Worm (Caenorhabditis elegans) whole organism, L2 larva: ENCODE measurements around the gene lin-29.

Experiments used
- C34F6.9 ChIP-seq: fragments of 150-350 bp; optimal IDR thresholded peaks from 2 replicates; lab custom pipeline; 2014; ENCODE audit warnings: missing biosample characterization, missing genetic modification characterization
- F13H6.1 ChIP-seq: sonication (generic microtip); optimal IDR thresholded peaks from 2 replicates; lab custom pipeline; 2016; ENCODE audit warnings: missing genetic modification characterization, missing compliant biosample characterization
- R02D3.7 ChIP-seq: fragments of 150-350 bp; optimal IDR thresholded peaks from 2 replicates; lab custom pipeline; 2014; ENCODE audit warnings: missing biosample characterization, missing genetic modification characterization
- Y55F3AM.14 ChIP-seq: fragments of 200-800 bp; sonication (Bioruptor generic); optimal IDR thresholded peaks from 2 replicates; lab custom pipeline; 2018; ENCODE audit warnings: mild to moderate bottlenecking, missing genetic modification characterization, missing compliant biosample characterization
- ZK546.5 ChIP-seq: sonication (generic microtip); optimal IDR thresholded peaks from 2 replicates; lab custom pipeline; 2017; ENCODE audit warnings: missing biosample characterization, missing genetic modification characterization
- alr-1 ChIP-seq: fragments of 150-350 bp; optimal IDR thresholded peaks from 2 replicates; lab custom pipeline; 2014; ENCODE audit warnings: missing biosample characterization, missing genetic modification characterization
- aly-2 ChIP-seq: fragments of 150-350 bp; optimal IDR thresholded peaks from 2 replicates; lab custom pipeline; 2014; ENCODE audit warnings: missing biosample characterization, missing genetic modification characterization
- ama-1 ChIP-seq: fragments of 150-350 bp; optimal IDR thresholded peaks from 2 replicates; lab custom pipeline; 2018; ENCODE audit warnings: inconsistent platforms
- blmp-1 ChIP-seq: sonication (generic microtip); optimal IDR thresholded peaks from 2 replicates; lab custom pipeline; 2017; ENCODE audit warnings: missing genetic modification characterization, mild to moderate bottlenecking, missing compliant biosample characterization, antibody characterized with exemption, moderate library complexity; ENCODE audit not compliant: insufficient read depth
- ceh-16 ChIP-seq: fragments of 150-350 bp; optimal IDR thresholded peaks from 2 replicates; lab custom pipeline; 2014; ENCODE audit warnings: missing biosample characterization, missing genetic modification characterization
- ceh-82 ChIP-seq: fragments of 150-350 bp; optimal IDR thresholded peaks from 2 replicates; lab custom pipeline; 2014; ENCODE audit warnings: missing biosample characterization, missing genetic modification characterization
- crh-2 ChIP-seq: sonication (generic microtip); optimal IDR thresholded peaks from 2 replicates; lab custom pipeline; 2017; ENCODE audit warnings: missing biosample characterization, missing genetic modification characterization
- dmd-4 ChIP-seq: sonication (generic microtip); optimal IDR thresholded peaks from 2 replicates; lab custom pipeline; 2017; ENCODE audit warnings: missing biosample characterization, missing genetic modification characterization
- egl-27 ChIP-seq: sonication (generic microtip); optimal IDR thresholded peaks from 3 replicates; lab custom pipeline; 2017; ENCODE audit warnings: missing biosample characterization, missing genetic modification reagents, missing genetic modification characterization
- elt-1 ChIP-seq: fragments of 150-350 bp; optimal IDR thresholded peaks from 2 replicates; lab custom pipeline; 2014; ENCODE audit warnings: missing biosample characterization, missing genetic modification characterization
- elt-3 ChIP-seq: sonication (generic microtip); optimal IDR thresholded peaks from 2 replicates; lab custom pipeline; 2017; ENCODE audit warnings: missing biosample characterization, missing genetic modification characterization
- fos-1 ChIP-seq: fragments of 150-350 bp; optimal IDR thresholded peaks from 2 replicates; lab custom pipeline; 2014; ENCODE audit warnings: missing biosample characterization, missing genetic modification characterization
- gmeb-1 ChIP-seq: fragments of 150-350 bp; optimal IDR thresholded peaks from 2 replicates; lab custom pipeline; 2014; ENCODE audit warnings: missing biosample characterization, missing genetic modification characterization
- lin-11 ChIP-seq: fragments of 150-350 bp; sonication (generic microtip); optimal IDR thresholded peaks from 2 replicates; lab custom pipeline; 2014; ENCODE audit warnings: missing biosample characterization, missing genetic modification characterization, inconsistent platforms, mixed read lengths
- lin-13 ChIP-seq: fragments of 150-350 bp; optimal IDR thresholded peaks from 2 replicates; lab custom pipeline; 2014; ENCODE audit warnings: missing biosample characterization, missing genetic modification reagents, missing genetic modification characterization
- lin-39 ChIP-seq: fragments of 150-350 bp; optimal IDR thresholded peaks from 2 replicates; lab custom pipeline; 2014; ENCODE audit warnings: missing biosample characterization, missing genetic modification reagents, missing genetic modification characterization
- lsy-2 ChIP-seq, 2 experiments: fragments of 150-350 bp in 1 of 2; sonication (generic microtip) in 1 of 2; optimal IDR thresholded peaks; 2 replicates each; lab custom pipeline; 2014 to 2017; ENCODE audit warnings: missing biosample characterization in 2 of 2, missing genetic modification characterization in 2 of 2
- mab-5 ChIP-seq: fragments of 150-350 bp; optimal IDR thresholded peaks from 2 replicates; lab custom pipeline; 2014; ENCODE audit warnings: missing biosample characterization, missing genetic modification characterization
- mbf-1 ChIP-seq: sonication (generic microtip); optimal IDR thresholded peaks from 2 replicates; lab custom pipeline; 2017; ENCODE audit warnings: missing biosample characterization, missing genetic modification characterization
- mdl-1 ChIP-seq, 2 experiments: fragments of 150-350 bp in 1 of 2; sonication (generic microtip) in 1 of 2; optimal IDR thresholded peaks; 2 replicates each; lab custom pipeline; 2017; ENCODE audit warnings: missing biosample characterization in 2 of 2, missing genetic modification characterization in 2 of 2
- nhr-10 ChIP-seq: sonication (generic microtip); optimal IDR thresholded peaks from 2 replicates; lab custom pipeline; 2017; ENCODE audit warnings: missing biosample characterization, missing genetic modification characterization
- nhr-11 ChIP-seq: fragments of 150-350 bp; optimal IDR thresholded peaks from 2 replicates; lab custom pipeline; 2014; ENCODE audit warnings: missing biosample characterization, missing genetic modification characterization
- nhr-12 ChIP-seq: fragments of 150-350 bp; optimal IDR thresholded peaks from 2 replicates; lab custom pipeline; 2014; ENCODE audit warnings: missing biosample characterization, missing genetic modification characterization
- nhr-129 ChIP-seq: fragments of 150-350 bp; optimal IDR thresholded peaks from 2 replicates; lab custom pipeline; 2014; ENCODE audit warnings: missing biosample characterization, missing genetic modification characterization
- nhr-21 ChIP-seq: fragments of 150-350 bp; optimal IDR thresholded peaks from 2 replicates; lab custom pipeline; 2014; ENCODE audit warnings: missing biosample characterization, missing genetic modification characterization
- nhr-23 ChIP-seq: fragments of 150-350 bp; optimal IDR thresholded peaks from 2 replicates; lab custom pipeline; 2014; ENCODE audit warnings: missing biosample characterization, missing genetic modification reagents, missing genetic modification characterization
- nhr-237 ChIP-seq: fragments of 150-350 bp; optimal IDR thresholded peaks from 2 replicates; lab custom pipeline; 2014; ENCODE audit warnings: missing biosample characterization, missing genetic modification characterization
- nhr-25 ChIP-seq: fragments of 150-350 bp; sonication (generic microtip); optimal IDR thresholded peaks from 3 replicates; lab custom pipeline; 2014; ENCODE audit warnings: missing biosample characterization, missing genetic modification characterization
- nhr-6 ChIP-seq: fragments of 150-350 bp; optimal IDR thresholded peaks from 2 replicates; lab custom pipeline; 2014; ENCODE audit warnings: missing biosample characterization, missing genetic modification characterization
- nhr-77 ChIP-seq: fragments of 150-350 bp; optimal IDR thresholded peaks from 2 replicates; lab custom pipeline; 2014; ENCODE audit warnings: missing biosample characterization, missing genetic modification characterization
- peb-1 ChIP-seq: fragments of 150-350 bp; optimal IDR thresholded peaks from 2 replicates; lab custom pipeline; 2014; ENCODE audit warnings: missing biosample characterization, missing genetic modification characterization
- sem-4 ChIP-seq: fragments of 150-350 bp; optimal IDR thresholded peaks from 2 replicates; lab custom pipeline; 2014; ENCODE audit warnings: missing biosample characterization, missing genetic modification reagents, missing genetic modification characterization
- skn-1 ChIP-seq: sonication (generic microtip); optimal IDR thresholded peaks from 2 replicates; lab custom pipeline; 2017; ENCODE audit warnings: missing biosample characterization, missing genetic modification characterization
- sma-3 ChIP-seq: sonication (generic microtip); optimal IDR thresholded peaks from 2 replicates; lab custom pipeline; 2016; ENCODE audit warnings: missing genetic modification reagents, missing genetic modification characterization, missing compliant biosample characterization
- sma-9 ChIP-seq, 2 experiments: fragments of 150-350 bp in 1 of 2; sonication (generic microtip) in 1 of 2; optimal IDR thresholded peaks; 2 replicates each; lab custom pipeline; 2014 to 2016; ENCODE audit warnings: missing genetic modification characterization in 2 of 2, mild to moderate bottlenecking in 1 of 2, missing biosample characterization in 1 of 2, missing compliant biosample characterization in 1 of 2, missing genetic modification reagents in 1 of 2, moderate library complexity in 1 of 2
- snpc-4 ChIP-seq: fragments of 150-350 bp; optimal IDR thresholded peaks from 2 replicates; lab custom pipeline; 2014; ENCODE audit warnings: missing biosample characterization, missing genetic modification characterization
- unc-39 ChIP-seq: fragments of 150-350 bp; optimal IDR thresholded peaks from 2 replicates; lab custom pipeline; 2014; ENCODE audit warnings: missing biosample characterization, missing genetic modification characterization
- unc-55 ChIP-seq: fragments of 150-350 bp; sonication (generic microtip); optimal IDR thresholded peaks from 3 replicates; lab custom pipeline; 2014; ENCODE audit warnings: missing biosample characterization, missing genetic modification reagents, missing genetic modification characterization
- unc-62 ChIP-seq: fragments of 150-350 bp; optimal IDR thresholded peaks from 2 replicates; lab custom pipeline; 2014; ENCODE audit warnings: missing biosample characterization, missing genetic modification reagents, missing genetic modification characterization
- zag-1 ChIP-seq: fragments of 150-350 bp; optimal IDR thresholded peaks from 2 replicates; lab custom pipeline; 2014; ENCODE audit warnings: missing biosample characterization, missing genetic modification characterization
- ztf-1 ChIP-seq: fragments of 200-800 bp; sonication (Bioruptor generic); conservative IDR thresholded peaks from 2 replicates; pipeline ENCODE4 v1.3.6; 2022; ENCODE audit warnings: missing genetic modification characterization, missing compliant biosample characterization
- ztf-11 ChIP-seq: sonication (generic microtip); optimal IDR thresholded peaks from 2 replicates; lab custom pipeline; 2017; ENCODE audit warnings: missing biosample characterization, missing genetic modification characterization
- ztf-4 ChIP-seq: fragments of 150-350 bp; optimal IDR thresholded peaks from 2 replicates; lab custom pipeline; 2014; ENCODE audit warnings: missing biosample characterization, missing genetic modification characterization

Gene lin-29

ce11 chrII:11967507-11968127 lies 32.5 kb upstream of the lin-29 start, which contains the start of gene W03C9.5:
Gene W03C9.5 (minus strand): TSS chrII:11967544.
- TF ChIP-seq egl-27, result peak; percentile 88
- peak; percentile 74 for TF ChIP-seq ZK546.5 (tag; lab: Kevin White, UChicago)
- peak; percentile 96 for TF ChIP-seq crh-2 (tag; lab: Kevin White, UChicago)
- peak; percentile 73 for TF ChIP-seq sem-4
- TF ChIP-seq elt-1, result no peak
- TF ChIP-seq snpc-4 (tag; lab: Kevin White, UChicago), result peak; percentile 70
- no peak for TF ChIP-seq peb-1
- no peak for TF ChIP-seq unc-62 (GFP tag; lab: Kevin White, UChicago)
- peak; percentile 96 for TF ChIP-seq fos-1 (tag; lab: Kevin White, UChicago)
- TF ChIP-seq ztf-4 (tag; lab: Kevin White, UChicago), result peak; percentile 81
- TF ChIP-seq elt-3, result no peak
- TF ChIP-seq sma-3, result peak; percentile 96
- peak; percentile 87 for TF ChIP-seq lin-11
- TF ChIP-seq lsy-2 (tag; optimal IDR thresholded peaks at IDR 0.05; lab: Kevin White, UChicago), result peak; percentile 72 to 94
- peak; percentile 66 for TF ChIP-seq nhr-77
- peak; percentile 87 for TF ChIP-seq sma-9 (GFP tag; optimal IDR thresholded peaks at IDR 0.05; lab: Kevin White, UChicago)
- TF ChIP-seq sma-9 (tag; optimal IDR thresholded peaks at IDR 0.05; lab: Kevin White, UChicago), result no peak
- peak; percentile 64 for TF ChIP-seq ceh-82
- no peak for TF ChIP-seq ztf-1
- TF ChIP-seq gmeb-1 (tag; lab: Kevin White, UChicago), result peak; percentile 88
- peak; percentile 92 for TF ChIP-seq F13H6.1
- TF ChIP-seq mbf-1 (tag; lab: Kevin White, UChicago), result no peak
- TF ChIP-seq alr-1, result no peak
- no peak for TF ChIP-seq nhr-12
- peak; percentile 10 for TF ChIP-seq nhr-237 (tag; lab: Kevin White, UChicago)
- peak; percentile 43 for TF ChIP-seq nhr-10 (tag; lab: Kevin White, UChicago)
- TF ChIP-seq mdl-1 (tag; optimal IDR thresholded peaks at IDR 0.05; lab: Kevin White, UChicago), result peak; percentile 65 to 95
- TF ChIP-seq lin-13 (GFP tag; lab: Kevin White, UChicago), result peak; percentile 96
- no peak for TF ChIP-seq ceh-16 (tag; lab: Kevin White, UChicago)
- peak; percentile 79 for TF ChIP-seq nhr-6 (tag; lab: Kevin White, UChicago)
- peak; percentile 80 for TF ChIP-seq blmp-1 (tag; lab: Kevin White, UChicago)
- TF ChIP-seq nhr-21 (tag; lab: Kevin White, UChicago), result peak; percentile 78
- TF ChIP-seq C34F6.9, result peak; percentile 99
- no peak for TF ChIP-seq R02D3.7 (tag; lab: Kevin White, UChicago)
- TF ChIP-seq nhr-25 (tag; lab: Kevin White, UChicago), result peak; percentile 95
- TF ChIP-seq ama-1 (lab: Kevin White, UChicago), result peak; percentile 70
- peak; percentile 93 for TF ChIP-seq nhr-129 (tag; lab: Kevin White, UChicago)
- peak; percentile 52 for TF ChIP-seq lin-39 (tag; lab: Kevin White, UChicago)
- TF ChIP-seq nhr-23 (tag; lab: Kevin White, UChicago), result no peak
- peak; percentile 81 for TF ChIP-seq Y55F3AM.14 (GFP tag; lab: Kevin White, UChicago)
- TF ChIP-seq ztf-11 (tag; lab: Kevin White, UChicago), result no peak
- TF ChIP-seq zag-1 (tag; lab: Kevin White, UChicago), result peak; percentile 80
- TF ChIP-seq aly-2 (tag; lab: Kevin White, UChicago), result no peak
- TF ChIP-seq nhr-11, result no peak
- peak; percentile 78 for TF ChIP-seq mab-5 (tag; lab: Kevin White, UChicago)
- no peak for TF ChIP-seq unc-39
- TF ChIP-seq skn-1 (tag; lab: Kevin White, UChicago), result peak; percentile 52
- TF ChIP-seq dmd-4 (tag; lab: Kevin White, UChicago), result no peak
- peak; percentile 97 for TF ChIP-seq unc-55 (GFP tag; lab: Kevin White, UChicago)
